Worm (Caenorhabditis elegans): ENCODE data around the gene pkg-2.
A peak's percentile ranks its signal among the peaks of the same experiment; 100 is the strongest.

The pkg-2 gene

DNA sequence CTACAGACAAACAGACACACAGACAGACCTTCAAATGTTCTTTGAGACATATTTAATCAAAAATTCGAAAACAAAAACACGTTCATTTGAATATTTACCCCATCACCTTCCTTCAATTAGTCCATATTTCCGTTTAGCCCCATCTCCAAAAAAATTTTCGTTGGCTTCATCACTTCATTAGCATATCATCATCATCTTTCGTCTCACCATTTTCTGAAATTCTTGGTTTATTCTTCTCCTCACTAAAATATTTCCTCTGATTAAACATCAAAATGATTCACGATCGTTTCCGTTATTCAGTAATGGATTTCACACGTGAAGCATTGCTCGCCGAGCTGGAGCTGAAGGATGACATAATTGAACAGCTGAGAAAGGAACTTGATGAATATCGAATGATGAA lies at the start of gene pkg-2:
TSS of gene pkg-2 (plus strand) at position 301 of the 400 bp plus-strand sequence.
- TF ChIP-seq nhr-28 (tag; optimal IDR thresholded peaks at IDR 0.05) (no peak), nhr-71 (tag; optimal IDR thresholded peaks at IDR 0.05) (no peak), ceh-8 (GFP tag; optimal IDR thresholded peaks at IDR 0.05) (no peak), C04F5.9 (tag; optimal IDR thresholded peaks at IDR 0.05) (no peak)

DNA sequence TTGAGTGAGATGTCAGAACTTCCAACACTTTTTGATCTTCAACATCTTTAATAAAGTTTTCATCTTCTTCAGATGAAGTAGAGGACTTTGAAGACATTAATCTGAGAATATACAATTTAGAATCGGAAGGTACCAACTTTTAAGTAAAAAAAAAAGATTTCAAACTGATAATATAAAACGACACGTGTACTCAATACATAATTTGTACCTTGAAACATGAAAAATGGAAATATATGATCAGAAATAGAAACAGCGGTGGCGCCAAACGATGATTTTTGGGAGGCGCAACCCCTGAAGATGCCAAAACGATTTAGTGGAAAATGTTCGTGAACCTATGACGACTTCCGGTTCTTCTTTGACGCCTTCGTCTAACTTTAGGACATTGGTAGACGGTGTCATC lies 48.2 kb upstream of the pkg-2 start, which contains the start of gene oat-1:
TSS of gene oat-1 (minus strand) at position 101 of the 400 bp plus-strand sequence.
- no peak for TF ChIP-seq isw-1 (GFP tag; IDR thresholded peaks at IDR 0.05)
- TF ChIP-seq nhr-90 (tag; optimal IDR thresholded peaks at IDR 0.05; ENCODE audit: poor library complexity), result no peak
- TF ChIP-seq swsn-7 (tag; optimal IDR thresholded peaks at IDR 0.05), result no peak
- TF ChIP-seq lin-14 (GFP tag; optimal IDR thresholded peaks at IDR 0.05), result no peak

DNA sequence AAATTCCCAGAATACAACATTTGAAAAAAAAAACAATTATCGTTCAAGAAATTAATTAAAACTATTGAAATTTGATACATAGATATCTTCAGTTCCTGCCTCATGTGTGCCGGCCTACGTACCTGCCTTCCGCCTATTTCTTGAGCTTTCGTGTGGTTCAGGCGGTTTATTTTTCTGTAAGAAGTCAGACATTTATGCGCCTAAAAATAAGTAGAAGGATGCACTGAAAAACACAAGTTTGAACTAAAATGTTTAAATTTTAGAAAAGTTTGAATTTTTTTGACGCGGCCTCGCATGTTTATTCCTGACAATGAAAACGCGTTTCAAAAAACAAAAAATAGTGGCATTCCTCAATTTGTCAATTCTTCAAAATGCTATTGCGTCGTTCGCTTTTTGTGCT lies 46.9 kb upstream of the pkg-2 start, which contains the start of gene C28C12.11:
TSS of gene C28C12.11 (plus strand) at position 301 of the 400 bp plus-strand sequence.
- no peak for TF ChIP-seq swsn-7 (tag; optimal IDR thresholded peaks at IDR 0.05)
- no peak for TF ChIP-seq lin-39 (tag; optimal IDR thresholded peaks at IDR 0.05)
- TF ChIP-seq mep-1 (tag; optimal IDR thresholded peaks at IDR 0.05), result no peak
- TF ChIP-seq efl-3 (GFP tag; optimal IDR thresholded peaks at IDR 0.05), result no peak
- no peak for TF ChIP-seq nhr-47 (tag; optimal IDR thresholded peaks at IDR 0.05)
- TF ChIP-seq nhr-71 (tag; optimal IDR thresholded peaks at IDR 0.05), result no peak
- TF ChIP-seq skn-1 (tag; optimal IDR thresholded peaks at IDR 0.05), result no peak
- TF ChIP-seq mdl-1 (tag; optimal IDR thresholded peaks at IDR 0.05), result no peak
- TF ChIP-seq C16A3.4 (tag; optimal IDR thresholded peaks at IDR 0.05), result no peak
- TF ChIP-seq lsy-2 (tag; optimal IDR thresholded peaks at IDR 0.05), result no peak
- no peak for TF ChIP-seq ztf-4 (tag; optimal IDR thresholded peaks at IDR 0.05)
- no peak for TF ChIP-seq rnt-1 (tag; optimal IDR thresholded peaks at IDR 0.05)
- no peak for TF ChIP-seq nhr-28 (tag; optimal IDR thresholded peaks at IDR 0.05)
- TF ChIP-seq unc-62 (GFP tag; optimal IDR thresholded peaks at IDR 0.05), result no peak
- no peak for TF ChIP-seq sptf-1 (tag; optimal IDR thresholded peaks at IDR 0.05)
- TF ChIP-seq ceh-90 (tag; optimal IDR thresholded peaks at IDR 0.05), result no peak
- no peak for TF ChIP-seq ceh-63 (GFP tag; optimal IDR thresholded peaks at IDR 0.05)
- TF ChIP-seq C34B4.2 (tag; optimal IDR thresholded peaks at IDR 0.05), result no peak
- TF ChIP-seq aly-2 (tag; optimal IDR thresholded peaks at IDR 0.05), result no peak
- TF ChIP-seq Y116A8C.19 (tag; optimal IDR thresholded peaks at IDR 0.05; ENCODE audit: borderline replicate concordance), result no peak

DNA sequence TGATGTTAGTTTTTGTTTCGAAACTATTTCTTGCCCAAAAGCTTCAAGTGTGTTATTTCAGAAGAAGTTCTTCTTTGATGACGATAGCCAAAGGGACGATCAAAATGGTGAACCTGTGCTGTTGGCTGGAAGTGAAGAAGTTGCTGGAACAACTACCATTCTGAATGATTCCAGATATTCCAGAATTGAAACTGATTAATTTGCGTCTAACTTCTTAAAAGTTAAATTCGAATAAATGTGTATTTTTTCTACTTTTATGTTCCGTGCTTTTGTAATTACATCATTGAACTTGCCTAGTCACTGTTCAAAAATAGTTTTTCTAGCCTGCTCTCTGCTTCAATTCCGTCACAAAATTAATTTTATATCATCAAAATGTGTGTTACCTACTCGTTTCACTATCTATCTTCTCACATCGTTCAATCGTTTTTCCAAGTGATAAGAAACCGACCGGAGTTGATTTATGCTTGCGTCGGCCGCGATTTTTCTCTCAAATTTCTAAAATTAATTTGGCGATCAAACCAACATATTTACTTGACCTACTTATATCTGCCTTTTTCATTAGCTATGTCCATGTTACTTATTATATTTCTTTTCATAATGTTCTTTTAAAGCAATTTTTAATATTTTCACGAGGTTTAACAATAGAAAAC lies 45.5 kb upstream of the pkg-2 start:
- peak; percentile 66 for TF ChIP-seq elt-2 (tag; optimal IDR thresholded peaks at IDR 0.05)
- TF ChIP-seq blmp-1 (tag; optimal IDR thresholded peaks at IDR 0.05), result peak; percentile 62
- TF ChIP-seq nhr-71 (tag; optimal IDR thresholded peaks at IDR 0.05), result peak; percentile 15
- TF ChIP-seq swsn-7 (tag; optimal IDR thresholded peaks at IDR 0.05), result no peak
- TF ChIP-seq efl-1 (optimal IDR thresholded peaks at IDR 0.05), result no peak
- peak in 1 of 2 experiments; percentile 51 for TF ChIP-seq efl-1 (GFP tag; optimal IDR thresholded peaks at IDR 0.05 in 1 of 2)
- TF ChIP-seq rnt-1 (tag; optimal IDR thresholded peaks at IDR 0.05), result peak; percentile 9
- TF ChIP-seq lin-14 (GFP tag; optimal IDR thresholded peaks at IDR 0.05), result peak; percentile 39
- no peak for TF ChIP-seq sptf-1 (tag; optimal IDR thresholded peaks at IDR 0.05)
- TF ChIP-seq alr-1 (tag; optimal IDR thresholded peaks at IDR 0.05; ENCODE audit: borderline replicate concordance), result no peak
- TF ChIP-seq elt-3 (tag; optimal IDR thresholded peaks at IDR 0.05), result peak in 2 of 6 experiments; percentile 15 to 33

DNA sequence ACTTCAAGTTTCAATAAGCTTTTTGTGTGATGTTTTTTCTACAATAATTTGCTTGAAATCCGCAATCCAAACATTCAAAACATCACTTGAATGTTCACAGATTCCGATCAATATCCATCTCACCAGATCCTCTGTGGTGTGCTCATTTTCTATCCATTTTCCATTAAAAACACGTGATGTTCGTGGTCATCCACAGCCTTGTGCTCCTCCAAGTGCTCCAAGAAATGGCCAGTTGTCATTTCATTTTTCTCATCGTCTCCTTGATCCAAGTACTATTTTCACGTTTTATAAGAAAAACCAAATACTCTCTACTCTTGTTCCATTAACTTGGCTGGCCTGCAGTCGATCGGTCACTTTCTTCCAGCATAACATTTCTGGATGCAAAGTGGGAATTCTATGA lies 44.5 kb upstream of the pkg-2 start:
- TF ChIP-seq mdl-1 (tag; optimal IDR thresholded peaks at IDR 0.05) (peak in 1 of 2 experiments; percentile 17), efl-1 (optimal IDR thresholded peaks at IDR 0.05) (peak in 1 of 2 experiments; percentile 20), efl-1 (GFP tag; optimal IDR thresholded peaks at IDR 0.05 in 1 of 2) (peak in 1 of 2 experiments; percentile 86), lsy-2 (tag; optimal IDR thresholded peaks at IDR 0.05) (peak; percentile 20 to 34), swsn-7 (tag; optimal IDR thresholded peaks at IDR 0.05) (peak; percentile 15), lin-39 (tag; optimal IDR thresholded peaks at IDR 0.05) (peak; percentile 26), ceh-63 (GFP tag; optimal IDR thresholded peaks at IDR 0.05) (no peak), snu-23 (GFP tag; optimal IDR thresholded peaks at IDR 0.05) (peak; percentile 36), nhr-71 (tag; optimal IDR thresholded peaks at IDR 0.05) (peak; percentile 75), pax-3 (tag; optimal IDR thresholded peaks at IDR 0.05) (no peak), lin-14 (GFP tag; optimal IDR thresholded peaks at IDR 0.05) (peak; percentile 78), dsc-1 (tag; optimal IDR thresholded peaks at IDR 0.05) (peak; percentile 12), nhr-19 (GFP tag; conservative IDR thresholded peaks at IDR 0.05) (peak; percentile 60), ztf-4 (tag; optimal IDR thresholded peaks at IDR 0.05) (peak; percentile 61), nhr-85 (tag) (no peak), rnt-1 (tag; optimal IDR thresholded peaks at IDR 0.05) (peak; percentile 84), ets-5 (GFP tag; IDR thresholded peaks at IDR 0.05) (no peak), nhr-20 (tag; optimal IDR thresholded peaks at IDR 0.05) (peak; percentile 50)

All from whole organism, L1 larva.